Fruit fly (Drosophila melanogaster): Measurements from ENCODE around the gene PGRP-LA.

dm6 chr3L:9368665-9369064, 34.5 kb downstream of the PGRP-LA start:
- TF ChIP-seq CTCF (optimal IDR thresholded peaks at IDR 0.05): no peak
- no peak for TF ChIP-seq CG8478 (optimal IDR thresholded peaks at IDR 0.05)
